Fruit fly (Drosophila melanogaster): ENCODE data around the gene CG17186.

CG17186 gene

DNA sequence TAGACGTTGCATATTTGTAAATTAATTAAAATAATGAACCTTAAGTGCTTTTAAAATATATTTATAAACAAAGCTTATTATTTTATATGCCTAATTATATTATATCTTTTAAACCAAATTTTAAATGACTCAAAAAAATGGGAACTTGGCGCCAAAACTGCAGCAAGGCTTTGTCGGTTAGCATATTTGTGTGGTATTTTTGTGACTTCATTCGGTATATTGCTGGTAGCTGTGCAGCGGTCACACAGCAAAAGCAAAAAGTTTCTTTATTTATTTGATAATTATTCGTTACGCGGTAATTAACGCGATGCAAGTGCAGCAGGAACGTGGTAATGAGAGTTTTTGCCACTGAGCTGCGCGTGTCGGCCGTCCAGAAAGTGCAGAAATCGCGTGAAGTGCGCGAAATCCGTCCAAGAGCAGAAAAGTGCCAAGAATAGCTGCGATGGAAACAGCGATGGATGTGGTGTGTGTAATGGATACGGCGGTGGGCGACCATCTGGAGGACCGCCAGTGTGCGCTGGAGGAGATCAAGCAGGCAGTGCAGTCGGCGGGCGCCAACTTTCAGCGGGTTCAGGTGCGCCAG is 2.2 kb upstream of the CG17186 start, which contains the start of gene Ask1 (continued):
- TF ChIP-seq Chrac-16 (GFP tag; optimal IDR thresholded peaks at IDR 0.05) (no peak), CG6854 (GFP tag; optimal IDR thresholded peaks at IDR 0.05) (no peak), bbx (GFP tag; IDR thresholded peaks at IDR 0.05; ENCODE audit: partially characterized antibody) (0 out of 2 replicates have a peak, but pooled peaks have one; percentile 32), CG15073 (GFP tag; optimal IDR thresholded peaks at IDR 0.05) (peak; percentile 78), MESR4 (GFP tag; optimal IDR thresholded peaks at IDR 0.05) (peak; percentile 86), Pdp1 (GFP tag; optimal IDR thresholded peaks at IDR 0.05) (peak in 1 of 2 experiments; percentile 48), zfh1 (GFP tag; IDR thresholded peaks at IDR 0.05) (no peak), H2.0 (GFP tag; IDR thresholded peaks at IDR 0.05) (no peak), CG1233 (GFP tag; optimal IDR thresholded peaks at IDR 0.05) (no peak), Kr (GFP tag; optimal IDR thresholded peaks at IDR 0.05) (no peak), CG6654 (GFP tag; optimal IDR thresholded peaks at IDR 0.05) (no peak), Max (GFP tag; optimal IDR thresholded peaks at IDR 0.05) (no peak), zf30C (GFP tag; optimal IDR thresholded peaks at IDR 0.05) (no peak), CG16813 (GFP tag; IDR thresholded peaks at IDR 0.05; ENCODE audit: partially characterized antibody) (peak; percentile 22; the same call in 1 of the 3 replicates), CG17385 (GFP tag; optimal IDR thresholded peaks at IDR 0.05) (no peak), ac (GFP tag; optimal IDR thresholded peaks at IDR 0.05) (no peak), CG3163 (GFP tag; optimal IDR thresholded peaks at IDR 0.05) (no peak), Tbp (GFP tag; optimal IDR thresholded peaks at IDR 0.05) (no peak), CG16779 (GFP tag; IDR thresholded peaks at IDR 0.05) (no peak), gem (tag; optimal IDR thresholded peaks at IDR 0.05) (no peak), hth (optimal IDR thresholded peaks at IDR 0.05) (no peak), CG3407 (GFP tag; optimal IDR thresholded peaks at IDR 0.05) (no peak), NfI (GFP tag; optimal IDR thresholded peaks at IDR 0.05) (no peak), Blimp-1 (GFP tag; optimal IDR thresholded peaks at IDR 0.05) (no peak), Lhr (GFP tag; optimal IDR thresholded peaks at IDR 0.05) (no peak), crc (GFP tag; optimal IDR thresholded peaks at IDR 0.05) (no peak), CG12071 (GFP tag; optimal IDR thresholded peaks at IDR 0.05) (no peak), CG4617 (GFP tag; optimal IDR thresholded peaks at IDR 0.05; ENCODE audit: borderline replicate concordance) (peak; percentile 81), Abd-B (GFP tag; optimal IDR thresholded peaks at IDR 0.05) (no peak), bowl (GFP tag; IDR thresholded peaks at IDR 0.05) (no peak), aop (GFP tag; IDR thresholded peaks at IDR 0.05) (no peak), CG1647 (GFP tag; optimal IDR thresholded peaks at IDR 0.05) (no peak), en (GFP tag; optimal IDR thresholded peaks at IDR 0.05) (no peak), CG15696 (tag; optimal IDR thresholded peaks at IDR 0.05) (no peak), CG2712 (tag; optimal IDR thresholded peaks at IDR 0.05) (peak; percentile 7), CG17359 (tag; optimal IDR thresholded peaks at IDR 0.05) (no peak), Med (GFP tag) (peak; percentile 70), CG13894 (tag; optimal IDR thresholded peaks at IDR 0.05) (no peak), CG16815 (GFP tag; optimal IDR thresholded peaks at IDR 0.05) (no peak), fd64A (GFP tag; optimal IDR thresholded peaks at IDR 0.05) (no peak), CG7839 (tag; optimal IDR thresholded peaks at IDR 0.05) (no peak), ttk (GFP tag; IDR thresholded peaks at IDR 0.05) (no peak), stc (GFP tag; IDR thresholded peaks at IDR 0.05) (no peak), lmd (GFP tag; IDR thresholded peaks at IDR 0.05) (no peak), seq (GFP tag; IDR thresholded peaks at IDR 0.05) (no peak), sob (GFP tag; IDR thresholded peaks at IDR 0.05) (no peak), Trl (optimal IDR thresholded peaks at IDR 0.05) (no peak), Trl (GFP tag; optimal IDR thresholded peaks at IDR 0.05) (no peak), Spps (tag; optimal IDR thresholded peaks at IDR 0.05) (no peak), CG13624 (GFP tag; optimal IDR thresholded peaks at IDR 0.05) (no peak), CG7987 (GFP tag; optimal IDR thresholded peaks at IDR 0.05) (no peak)

Measured in whole organism, embryonic.